Worm (Caenorhabditis elegans) whole organism, young adult: ENCODE results near the gene gtf-2E1.

Experiments used
- ccch-3 ChIP-seq: fragments of 200-800 bp; sonication (Bioruptor generic); optimal IDR thresholded peaks from 2 replicates; lab custom pipeline; 2018; ENCODE audit warnings: mild to moderate bottlenecking, missing genetic modification characterization, missing compliant biosample characterization
- unc-130 ChIP-seq: sonication (generic microtip); optimal IDR thresholded peaks from 2 replicates; lab custom pipeline; 2016; ENCODE audit warnings: missing genetic modification reagents, missing genetic modification characterization, missing compliant biosample characterization

DNA sequence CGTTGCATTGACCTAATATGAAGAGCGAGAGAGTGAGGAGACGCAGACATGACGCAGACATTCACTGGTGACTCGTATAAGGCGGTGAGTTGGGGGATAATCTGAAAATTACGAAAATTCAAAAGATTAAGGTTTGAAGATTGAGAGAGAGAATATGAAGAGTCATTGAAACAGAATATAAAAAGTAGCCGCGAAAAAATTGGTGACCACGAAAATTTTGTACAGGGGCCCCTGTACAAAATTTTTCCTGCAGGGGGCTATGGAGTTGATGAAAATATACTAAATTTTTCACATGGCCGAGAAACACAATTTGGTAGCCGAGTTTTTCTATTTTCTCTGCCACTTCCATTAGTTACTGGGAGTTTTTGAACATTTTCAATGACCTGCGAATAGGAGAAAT is 48.4 kb upstream of the gtf-2E1 start, which contains the start of gene cnnm-1:
- TF ChIP-seq unc-130 (GFP tag; lab: Kevin White, UChicago) (no peak), ccch-3 (no peak)
